Fruit fly (Drosophila melanogaster): Measurements from ENCODE around the gene CG32085.

The CG32085 gene

dm6 chr3L:11717993-11718392 lies 37.8 kb upstream of the CG32085 start:
- TF ChIP-seq CG15336 (GFP tag; IDR thresholded peaks at IDR 0.05) = no peak

dm6 chr3L:11717300-11717699 lies 37.2 kb upstream of the CG32085 start:
- TF ChIP-seq CG15336 (GFP tag; IDR thresholded peaks at IDR 0.05) (no peak), CG8119 (GFP tag; IDR thresholded peaks at IDR 0.05) (no peak), Hr4 (GFP tag; optimal IDR thresholded peaks at IDR 0.05) (no peak), CG10631 (GFP tag; optimal IDR thresholded peaks at IDR 0.05) (no peak), spab (GFP tag; optimal IDR thresholded peaks at IDR 0.05) (no peak), CG6792 (GFP tag; optimal IDR thresholded peaks at IDR 0.05) (no peak), CG6808 (GFP tag; optimal IDR thresholded peaks at IDR 0.05) (peak; percentile 14), Eip78C (GFP tag) (no peak)

- 0 out of 3 replicates have a peak, but pooled peaks have one; percentile 9 for TF ChIP-seq eg (GFP tag; IDR thresholded peaks at IDR 0.05)
- no peak for TF ChIP-seq Blimp-1 (GFP tag; optimal IDR thresholded peaks at IDR 0.05)
Measured at dm6 chr3L:11716899-11717298, 36.8 kb upstream of the CG32085 start.

- TF ChIP-seq CG10631 (GFP tag; optimal IDR thresholded peaks at IDR 0.05) (no peak), Ets96B (tag; optimal IDR thresholded peaks at IDR 0.05) (peak; percentile 4), CG6854 (GFP tag; optimal IDR thresholded peaks at IDR 0.05) (no peak), CG3919 (GFP tag; optimal IDR thresholded peaks at IDR 0.05) (no peak), CG6808 (GFP tag; optimal IDR thresholded peaks at IDR 0.05) (peak; percentile 49), eg (GFP tag; IDR thresholded peaks at IDR 0.05) (0 out of 3 replicates have a peak, but pooled peaks have one; percentile 9), achi (GFP tag; optimal IDR thresholded peaks at IDR 0.05) (peak; percentile 3), salr (GFP tag; optimal IDR thresholded peaks at IDR 0.05) (peak in 1 of 2 experiments; percentile 2), Sox14 (GFP tag; optimal IDR thresholded peaks at IDR 0.05) (no peak), CG3032 (tag; optimal IDR thresholded peaks at IDR 0.05) (peak; percentile 29), CG11294 (GFP tag; IDR thresholded peaks at IDR 0.05) (no peak), ss (GFP tag; optimal IDR thresholded peaks at IDR 0.05) (peak; percentile 26 to 48), dsx (GFP tag; optimal IDR thresholded peaks at IDR 0.05; ENCODE audit: poor library complexity, severe bottlenecking) (peak; percentile 20), CG7368 (GFP tag; optimal IDR thresholded peaks at IDR 0.05) (no peak), fd85E (GFP tag; optimal IDR thresholded peaks at IDR 0.05) (no peak), Smox (GFP tag; optimal IDR thresholded peaks at IDR 0.05) (no peak), net (GFP tag; optimal IDR thresholded peaks at IDR 0.05) (peak; percentile 16), vri (GFP tag; optimal IDR thresholded peaks at IDR 0.05) (no peak), Blimp-1 (GFP tag; optimal IDR thresholded peaks at IDR 0.05) (no peak), Eip78C (GFP tag) (peak; percentile 70), CG8319 (GFP tag; optimal IDR thresholded peaks at IDR 0.05) (no peak), spab (GFP tag; optimal IDR thresholded peaks at IDR 0.05) (no peak), esn (GFP tag; optimal IDR thresholded peaks at IDR 0.05) (no peak), Hr38 (GFP tag; optimal IDR thresholded peaks at IDR 0.05) (no peak), acj6 (GFP tag; optimal IDR thresholded peaks at IDR 0.05) (no peak), CG9139 (GFP tag; optimal IDR thresholded peaks at IDR 0.05) (no peak), cyc (GFP tag; optimal IDR thresholded peaks at IDR 0.05) (no peak), Hr4 (GFP tag; optimal IDR thresholded peaks at IDR 0.05) (no peak), CG32006 (GFP tag; optimal IDR thresholded peaks at IDR 0.05) (peak; percentile 30), CG10669 (GFP tag; optimal IDR thresholded peaks at IDR 0.05) (peak; percentile 29), Lpt (GFP tag; optimal IDR thresholded peaks at IDR 0.05) (no peak), CG31627 (GFP tag; optimal IDR thresholded peaks at IDR 0.05) (no peak), CG11762 (GFP tag; optimal IDR thresholded peaks at IDR 0.05; ENCODE audit: insufficient read depth) (no peak), CG1621 (tag; optimal IDR thresholded peaks at IDR 0.05) (no peak), fd59A (GFP tag; optimal IDR thresholded peaks at IDR 0.05) (peak; percentile 11)
Measured at dm6 chr3L:11716347-11716746, 36.2 kb upstream of the CG32085 start.

All from whole organism, prepupa.